Fruit fly (Drosophila melanogaster) whole organism, embryonic: Measurements from ENCODE around the gene tth.

ENCODE experiments used
- B-H1 ChIP-seq: fragments of 200-800 bp; sonication (Bioruptor generic); IDR thresholded peaks from 3 replicates; pipeline ENCODE4 v1.3.6; 2022; ENCODE audit warnings: missing biosample characterization, missing genetic modification characterization
- B-H2 ChIP-seq: fragments of 200-800 bp; sonication (Bioruptor generic); optimal IDR thresholded peaks from 2 replicates; lab custom pipeline; 2018; ENCODE audit warnings: missing biosample characterization, mild to moderate bottlenecking, missing genetic modification characterization
- CG11696 ChIP-seq: fragments of 200-800 bp; sonication (Bioruptor generic); IDR thresholded peaks from 2 replicates; pipeline ENCODE4 v1.3.6; 2022; ENCODE audit warnings: missing biosample characterization, missing genetic modification characterization
- CG12104 ChIP-seq: fragments of 200-800 bp; sonication (Bioruptor generic); optimal IDR thresholded peaks from 3 replicates; lab custom pipeline; 2016; ENCODE audit warnings: missing biosample characterization, missing genetic modification characterization
- CG13123 ChIP-seq: fragments of 200-800 bp; sonication (Bioruptor generic); optimal IDR thresholded peaks from 2 replicates; lab custom pipeline; 2016; ENCODE audit warnings: missing biosample characterization, missing genetic modification characterization
- CG13287 ChIP-seq: fragments of 200-800 bp; sonication (Bioruptor generic); IDR thresholded peaks from 2 replicates; pipeline ENCODE4 v1.3.6; 2022; ENCODE audit warnings: missing biosample characterization, missing genetic modification characterization; ENCODE audit not compliant: partially characterized antibody
- CG13775 ChIP-seq: fragments of 200-800 bp; sonication (Bioruptor generic); optimal IDR thresholded peaks from 3 replicates; lab custom pipeline; 2017; ENCODE audit warnings: missing biosample characterization, mild to moderate bottlenecking, missing genetic modification characterization
- CG14710 ChIP-seq: fragments of 200-800 bp; sonication (Bioruptor generic); optimal IDR thresholded peaks from 3 replicates; lab custom pipeline; 2019; ENCODE audit warnings: missing biosample characterization, mild to moderate bottlenecking, missing genetic modification characterization, moderate library complexity
- CG17612 ChIP-seq: fragments of 200-800 bp; sonication (Bioruptor generic); IDR thresholded peaks from 2 replicates; pipeline ENCODE4 v1.3.6; 2022; ENCODE audit warnings: missing biosample characterization, missing genetic modification characterization
- CG17829 ChIP-seq: fragments of 200-800 bp; optimal IDR thresholded peaks from 2 replicates; lab custom pipeline; 2019; ENCODE audit warnings: missing biosample characterization, mild to moderate bottlenecking, missing genetic modification characterization, moderate library complexity
- CG2678 ChIP-seq: fragments of 200-800 bp; sonication (Bioruptor generic); optimal IDR thresholded peaks from 3 replicates; lab custom pipeline; 2019; ENCODE audit warnings: missing biosample characterization, mild to moderate bottlenecking, missing genetic modification characterization, moderate library complexity
- CG3163 ChIP-seq: fragments of 200-800 bp; sonication (Bioruptor generic); optimal IDR thresholded peaks from 3 replicates; lab custom pipeline; 2016; ENCODE audit warnings: missing biosample characterization, missing genetic modification characterization
- CG32767 ChIP-seq: fragments of 200-800 bp; sonication (Bioruptor generic); IDR thresholded peaks from 2 replicates; pipeline ENCODE4 v1.3.6; 2022; ENCODE audit warnings: missing biosample characterization, missing genetic modification characterization
- CG4730 ChIP-seq: fragments of 200-800 bp; sonication (Bioruptor generic); IDR thresholded peaks from 2 replicates; pipeline ENCODE4 v1.3.6; 2022; ENCODE audit warnings: missing biosample characterization, missing genetic modification characterization
- CG8765 ChIP-seq: fragments of 200-800 bp; sonication (Bioruptor generic); IDR thresholded peaks from 2 replicates; pipeline ENCODE4 v1.3.6; 2022; ENCODE audit warnings: missing biosample characterization, missing genetic modification characterization
- CG9437 ChIP-seq: fragments of 200-800 bp; sonication (Bioruptor generic); optimal IDR thresholded peaks from 2 replicates; lab custom pipeline; 2018; ENCODE audit warnings: missing biosample characterization, mild to moderate bottlenecking, missing genetic modification characterization
- CG9727 ChIP-seq: fragments of 200-800 bp; sonication (Bioruptor generic); optimal IDR thresholded peaks from 3 replicates; lab custom pipeline; 2017; ENCODE audit warnings: missing biosample characterization, mild to moderate bottlenecking, missing genetic modification characterization
- CoRest ChIP-seq: fragments of 200-800 bp; sonication (Bioruptor generic); optimal IDR thresholded peaks from 3 replicates; lab custom pipeline; 2018; ENCODE audit warnings: missing biosample characterization, mild to moderate bottlenecking, missing genetic modification characterization, moderate library complexity
- Dad ChIP-seq: fragments of 200-800 bp; sonication (Bioruptor generic); optimal IDR thresholded peaks from 3 replicates; lab custom pipeline; 2016; ENCODE audit warnings: missing biosample characterization, missing genetic modification characterization
- Drgx ChIP-seq: fragments of 200-800 bp; sonication (Bioruptor generic); IDR thresholded peaks from 2 replicates; pipeline ENCODE4 v1.3.6; 2022; ENCODE audit warnings: missing biosample characterization, missing genetic modification characterization
- E2f1 ChIP-seq: fragments of 200-800 bp; sonication (Bioruptor generic); IDR thresholded peaks from 2 replicates; pipeline ENCODE4 v1.3.6; 2022; ENCODE audit warnings: missing biosample characterization, missing genetic modification characterization
- HHEX ChIP-seq: fragments of 200-800 bp; sonication (Bioruptor generic); optimal IDR thresholded peaks from 3 replicates; lab custom pipeline; 2017; ENCODE audit warnings: missing biosample characterization, mild to moderate bottlenecking, missing genetic modification characterization, missing genetic modification reagents
- HLH4C ChIP-seq: fragments of 200-800 bp; sonication (Bioruptor generic); IDR thresholded peaks from 3 replicates; pipeline ENCODE4 v1.3.6; 2022; ENCODE audit warnings: missing biosample characterization, missing genetic modification characterization; ENCODE audit not compliant: partially characterized antibody
- Hmx ChIP-seq: fragments of 200-800 bp; sonication (Bioruptor generic); optimal IDR thresholded peaks from 2 replicates; lab custom pipeline; 2016; ENCODE audit warnings: missing biosample characterization, missing genetic modification characterization
- Jarid2 ChIP-seq: fragments of 200-800 bp; sonication (Bioruptor generic); optimal IDR thresholded peaks from 3 replicates; lab custom pipeline; 2017; ENCODE audit warnings: mild to moderate bottlenecking, missing biosample characterization, missing genetic modification reagents, missing genetic modification characterization
- NK7.1 ChIP-seq: fragments of 200-800 bp; sonication (Bioruptor generic); optimal IDR thresholded peaks from 3 replicates; lab custom pipeline; 2016; ENCODE audit warnings: missing biosample characterization, missing genetic modification characterization
- Oli ChIP-seq: fragments of 200-800 bp; sonication (Bioruptor generic); optimal IDR thresholded peaks from 2 replicates; lab custom pipeline; 2018; ENCODE audit warnings: missing biosample characterization, mild to moderate bottlenecking, missing genetic modification characterization, moderate library complexity
- Rfx ChIP-seq: fragments of 200-800 bp; sonication (Bioruptor generic); IDR thresholded peaks from 2 replicates; pipeline ENCODE4 v1.3.6; 2022; ENCODE audit warnings: missing biosample characterization, missing genetic modification characterization
- TFAM ChIP-seq: fragments of 200-800 bp; sonication (Bioruptor generic); optimal IDR thresholded peaks from 2 replicates; lab custom pipeline; 2017; ENCODE audit warnings: missing biosample characterization, missing genetic modification characterization, inconsistent platforms
- ap ChIP-seq: fragments of 200-800 bp; sonication (Bioruptor generic); IDR thresholded peaks from 2 replicates; pipeline ENCODE4 v1.3.6; 2022; ENCODE audit warnings: missing biosample characterization, missing genetic modification characterization
- cad ChIP-seq: fragments of >200 bp; optimal IDR thresholded peaks from 2 replicates; lab custom pipeline; 2017; ENCODE audit warnings: missing biosample characterization, missing genetic modification characterization
- caup ChIP-seq: fragments of 200-800 bp; sonication (Bioruptor generic); optimal IDR thresholded peaks from 3 replicates; lab custom pipeline; 2017; ENCODE audit warnings: missing biosample characterization, mild to moderate bottlenecking, missing genetic modification characterization, moderate library complexity; ENCODE audit not compliant: severe bottlenecking
- dpn ChIP-seq, 2 experiments: fragments of 200-800 bp; sonication (Bioruptor generic); optimal IDR thresholded peaks; 3 replicates each; lab custom pipeline; 2016; ENCODE audit warnings: missing biosample characterization in 2 of 2, missing genetic modification characterization in 2 of 2
- ems ChIP-seq: fragments of 200-800 bp; sonication (Bioruptor generic); optimal IDR thresholded peaks from 3 replicates; lab custom pipeline; 2016; ENCODE audit warnings: missing biosample characterization, missing genetic modification characterization
- esg ChIP-seq: fragments of 200-800 bp; sonication (Bioruptor generic); conservative IDR thresholded peaks from 2 replicates; pipeline ENCODE4 v1.3.6; 2022; ENCODE audit warnings: missing biosample characterization, missing genetic modification characterization
- ftz-f1 ChIP-seq: fragments of 200-800 bp; sonication (Bioruptor generic); optimal IDR thresholded peaks from 2 replicates; lab custom pipeline; 2016; ENCODE audit warnings: missing biosample characterization, missing genetic modification characterization
- gcm2 ChIP-seq: fragments of 200-800 bp; sonication (Bioruptor generic); optimal IDR thresholded peaks from 2 replicates; lab custom pipeline; 2016; ENCODE audit warnings: missing biosample characterization, missing genetic modification characterization
- jing ChIP-seq: fragments of 200-800 bp; sonication (Bioruptor generic); optimal IDR thresholded peaks from 2 replicates; lab custom pipeline; 2018; ENCODE audit warnings: missing biosample characterization, mild to moderate bottlenecking, missing genetic modification characterization
- lilli ChIP-seq: fragments of 200-800 bp; sonication (Bioruptor generic); optimal IDR thresholded peaks from 3 replicates; lab custom pipeline; 2016; ENCODE audit warnings: missing biosample characterization, missing genetic modification characterization
- org-1 ChIP-seq: fragments of 200-800 bp; sonication (Bioruptor generic); optimal IDR thresholded peaks from 2 replicates; lab custom pipeline; 2017; ENCODE audit warnings: missing biosample characterization, missing genetic modification characterization
- peb ChIP-seq: fragments of 200-800 bp; sonication (Bioruptor generic); IDR thresholded peaks from 2 replicates; pipeline ENCODE4 v1.3.6; 2022; ENCODE audit warnings: missing biosample characterization, missing genetic modification characterization
- pho ChIP-seq: fragments of 200-800 bp; sonication (Bioruptor generic); optimal IDR thresholded peaks from 2 replicates; lab custom pipeline; 2016; ENCODE audit warnings: missing biosample characterization, missing genetic modification characterization
- pzg ChIP-seq: fragments of 200-800 bp; sonication (Bioruptor generic); optimal IDR thresholded peaks from 3 replicates; lab custom pipeline; 2018; ENCODE audit warnings: missing biosample characterization, mild to moderate bottlenecking, missing genetic modification characterization, moderate library complexity
- schlank ChIP-seq: fragments of 200-800 bp; sonication (Bioruptor generic); optimal IDR thresholded peaks from 2 replicates; lab custom pipeline; 2018; ENCODE audit warnings: missing biosample characterization, mild to moderate bottlenecking, missing genetic modification characterization
- scrt ChIP-seq: fragments of 200-800 bp; sonication (Bioruptor generic); optimal IDR thresholded peaks from 2 replicates; lab custom pipeline; 2018; ENCODE audit warnings: missing biosample characterization, mild to moderate bottlenecking, missing genetic modification characterization, moderate library complexity
- tio ChIP-seq: fragments of 200-800 bp; sonication (Bioruptor generic); optimal IDR thresholded peaks from 2 replicates; lab custom pipeline; 2017; ENCODE audit warnings: missing biosample characterization, missing genetic modification characterization, inconsistent platforms
- wdn ChIP-seq: fragments of 200-800 bp; sonication (Bioruptor generic); IDR thresholded peaks from 2 replicates; pipeline ENCODE4 v1.3.6; 2022; ENCODE audit warnings: missing biosample characterization, missing genetic modification characterization
- wek ChIP-seq: fragments of 200-800 bp; sonication (Bioruptor generic); optimal IDR thresholded peaks from 3 replicates; lab custom pipeline; 2018; ENCODE audit warnings: missing biosample characterization, mild to moderate bottlenecking, missing genetic modification characterization, moderate library complexity

The tth gene

dm6 chrX:13644696-13645393, 28.5 kb upstream of the tth start (continued):
- TF ChIP-seq wdn: no peak

- TF ChIP-seq Drgx (GFP tag; lab: Robert Waterston, UW): 0 out of 2 replicates have a peak, but pooled peaks have one; percentile 14
- TF ChIP-seq CG14710: peak; percentile 51
- TF ChIP-seq cad: no peak
- no peak for TF ChIP-seq Hmx (GFP tag; lab: Kevin White, UChicago)
- TF ChIP-seq scrt: no peak
- TF ChIP-seq Dad: no peak
- TF ChIP-seq dpn (GFP tag; optimal IDR thresholded peaks at IDR 0.05; lab: Kevin White, UChicago): peak; percentile 39 to 49
- peak; percentile 80 for TF ChIP-seq Rfx (GFP tag; lab: Robert Waterston, UW)
- no peak for TF ChIP-seq CG13123
- no peak for TF ChIP-seq CG13287 (GFP tag; lab: Robert Waterston, UW)
- no peak for TF ChIP-seq pzg (GFP tag; lab: Kevin White, UChicago)
- 0 out of 2 replicates have a peak, but pooled peaks have one; percentile 43 for TF ChIP-seq CG11696 (GFP tag; lab: Robert Waterston, UW)
- TF ChIP-seq ftz-f1: peak; percentile 71
- peak; percentile 44 for TF ChIP-seq caup (GFP tag; lab: Kevin White, UChicago)
- peak; percentile 55 for TF ChIP-seq CG2678 (tag; lab: Kevin White, UChicago)
- TF ChIP-seq esg (GFP tag; lab: Robert Waterston, UW): peak; percentile 57
- TF ChIP-seq CoRest (tag; lab: Kevin White, UChicago): peak; percentile 10
- peak; percentile 37 for TF ChIP-seq jing (GFP tag; lab: Kevin White, UChicago)
- peak; percentile 51; the same call in 1 of the 2 replicates for TF ChIP-seq CG4730 (GFP tag; lab: Robert Waterston, UW)
- peak; percentile 17 for TF ChIP-seq CG17829 (tag; lab: Kevin White, UChicago)
- TF ChIP-seq peb: peak; percentile 46; the same call in 1 of the 2 replicates
- no peak for TF ChIP-seq CG3163 (GFP tag; lab: Kevin White, UChicago)
- TF ChIP-seq org-1 (GFP tag; lab: Kevin White, UChicago): peak; percentile 8
- TF ChIP-seq schlank (tag; lab: Kevin White, UChicago): no peak
- TF ChIP-seq CG9437 (GFP tag; lab: Kevin White, UChicago): peak; percentile 19
- TF ChIP-seq gcm2 (GFP tag; lab: Kevin White, UChicago): no peak
- TF ChIP-seq E2f1 (GFP tag; lab: Robert Waterston, UW): peak; percentile 63; the same call in 1 of the 2 replicates
- TF ChIP-seq Jarid2 (GFP tag; lab: Kevin White, UChicago): peak; percentile 29
- TF ChIP-seq HLH4C: no peak
- no peak for TF ChIP-seq CG12104 (GFP tag; lab: Kevin White, UChicago)
- peak; percentile 52 for TF ChIP-seq NK7.1 (GFP tag; lab: Kevin White, UChicago)
- TF ChIP-seq HHEX: peak; percentile 53
- no peak for TF ChIP-seq wek (GFP tag; lab: Kevin White, UChicago)
- no peak for TF ChIP-seq ems (GFP tag; lab: Kevin White, UChicago)
- TF ChIP-seq B-H2 (GFP tag; lab: Kevin White, UChicago): no peak
- TF ChIP-seq CG32767: 0 out of 2 replicates have a peak, but pooled peaks have one; percentile 16
- peak; percentile 29 for TF ChIP-seq Oli
- no peak for TF ChIP-seq pho
- no peak for TF ChIP-seq tio (GFP tag; lab: Kevin White, UChicago)
- TF ChIP-seq TFAM (GFP tag; lab: Kevin White, UChicago): no peak
- TF ChIP-seq wdn: no peak
- peak; percentile 56 for TF ChIP-seq CG9727 (GFP tag; lab: Kevin White, UChicago)
- peak; percentile 32 for TF ChIP-seq lilli
- peak; percentile 74 for TF ChIP-seq B-H1 (GFP tag; lab: Robert Waterston, UW)
- peak; percentile 15 for TF ChIP-seq CG13775 (GFP tag; lab: Kevin White, UChicago)
- TF ChIP-seq CG8765 (GFP tag; lab: Robert Waterston, UW): no peak
- no peak for TF ChIP-seq CG17612 (GFP tag; lab: Robert Waterston, UW)
- peak; percentile 61 for TF ChIP-seq ap (GFP tag; lab: Robert Waterston, UW)
Measured at dm6 chrX:13643961-13644360, 27.6 kb upstream of the tth start.
